Fruit fly (Drosophila melanogaster) Kc167 (cell line): ENCODE results near the gene sphinx1.

Experiments
- Myc ChIP-seq: fragments of >200 bp; optimal IDR thresholded peaks from 2 replicates; lab custom pipeline; 2017; ENCODE audit warnings: missing external identifiers
- Sin3A ChIP-seq: fragments of >200 bp; optimal IDR thresholded peaks from 2 replicates; lab custom pipeline; 2018; ENCODE audit warnings: missing external identifiers
- h ChIP-seq: fragments of >200 bp; optimal IDR thresholded peaks from 3 replicates; lab custom pipeline; 2018; ENCODE audit warnings: missing external identifiers
- insv ChIP-seq: fragments of >200 bp; optimal IDR thresholded peaks from 3 replicates; lab custom pipeline; 2018; ENCODE audit warnings: missing external identifiers
- psq ChIP-seq: fragments of >200 bp; optimal IDR thresholded peaks from 2 replicates; lab custom pipeline; 2017; ENCODE audit warnings: missing external identifiers
- ttk ChIP-seq: sonication (Bioruptor generic); optimal IDR thresholded peaks from 2 replicates; lab custom pipeline; 2017; ENCODE audit warnings: missing external identifiers

DNA sequence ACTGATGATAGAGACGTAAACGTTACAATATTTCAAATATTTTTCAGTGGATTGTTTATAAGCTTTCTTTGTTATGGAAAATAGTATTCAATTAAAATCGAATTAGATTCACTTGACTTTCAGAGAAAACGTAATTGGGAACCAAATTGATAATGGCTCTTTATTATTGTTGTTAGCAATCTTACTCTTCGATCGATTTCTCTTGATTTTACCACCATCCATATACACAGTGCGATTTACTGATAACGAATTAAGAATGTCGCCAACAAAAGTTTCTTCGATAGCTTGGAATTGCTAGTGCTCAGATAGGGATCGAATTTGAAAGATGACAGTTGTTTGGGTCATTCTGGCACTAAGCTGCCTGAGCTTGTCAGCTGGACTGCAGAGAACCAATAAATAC is 39.4 kb downstream of the sphinx1 start, which contains the start of gene CG18417:
- TF ChIP-seq psq (lab: Kevin White, UChicago), result no peak
- no peak for TF ChIP-seq insv (lab: Kevin White, UChicago)
- TF ChIP-seq Myc (lab: Kevin White, UChicago), result no peak
- no peak for TF ChIP-seq h (lab: Kevin White, UChicago)
- TF ChIP-seq Sin3A (lab: Kevin White, UChicago), result no peak
- no peak for TF ChIP-seq ttk (lab: Kevin White, UChicago)
